Worm (Caenorhabditis elegans) whole organism, L3 larva: Measurements from ENCODE around the gene F33G12.3.

Experiments
- R02D3.7 ChIP-seq: fragments of 150-350 bp; optimal IDR thresholded peaks from 2 replicates; lab custom pipeline; 2014; ENCODE audit warnings: missing biosample characterization, missing genetic modification characterization
- ZK546.5 ChIP-seq: sonication (generic microtip); optimal IDR thresholded peaks from 2 replicates; lab custom pipeline; 2017; ENCODE audit warnings: missing biosample characterization, missing genetic modification characterization
- fos-1 ChIP-seq: fragments of 150-350 bp; optimal IDR thresholded peaks from 2 replicates; lab custom pipeline; 2014; ENCODE audit warnings: missing biosample characterization, missing genetic modification characterization
- lin-39 ChIP-seq: fragments of 150-350 bp; optimal IDR thresholded peaks from 2 replicates; lab custom pipeline; 2018; ENCODE audit warnings: missing biosample characterization, missing genetic modification reagents, missing genetic modification characterization
- nhr-11 ChIP-seq: fragments of 150-350 bp; optimal IDR thresholded peaks from 2 replicates; lab custom pipeline; 2014; ENCODE audit warnings: missing biosample characterization, missing genetic modification characterization
- nhr-25 ChIP-seq: sonication (generic microtip); optimal IDR thresholded peaks from 2 replicates; lab custom pipeline; 2017; ENCODE audit warnings: missing biosample characterization, missing genetic modification characterization
- pha-4 ChIP-seq: fragments of 150-350 bp; optimal IDR thresholded peaks from 2 replicates; lab custom pipeline; 2014; ENCODE audit warnings: missing biosample characterization, missing genetic modification reagents, missing genetic modification characterization
- pqm-1 ChIP-seq: fragments of 150-350 bp; optimal IDR thresholded peaks from 2 replicates; lab custom pipeline; 2017; ENCODE audit warnings: missing biosample characterization, missing genetic modification characterization, inconsistent platforms
- snpc-4 ChIP-seq: fragments of 150-350 bp; optimal IDR thresholded peaks from 2 replicates; lab custom pipeline; 2014; ENCODE audit warnings: missing biosample characterization, missing genetic modification characterization

DNA sequence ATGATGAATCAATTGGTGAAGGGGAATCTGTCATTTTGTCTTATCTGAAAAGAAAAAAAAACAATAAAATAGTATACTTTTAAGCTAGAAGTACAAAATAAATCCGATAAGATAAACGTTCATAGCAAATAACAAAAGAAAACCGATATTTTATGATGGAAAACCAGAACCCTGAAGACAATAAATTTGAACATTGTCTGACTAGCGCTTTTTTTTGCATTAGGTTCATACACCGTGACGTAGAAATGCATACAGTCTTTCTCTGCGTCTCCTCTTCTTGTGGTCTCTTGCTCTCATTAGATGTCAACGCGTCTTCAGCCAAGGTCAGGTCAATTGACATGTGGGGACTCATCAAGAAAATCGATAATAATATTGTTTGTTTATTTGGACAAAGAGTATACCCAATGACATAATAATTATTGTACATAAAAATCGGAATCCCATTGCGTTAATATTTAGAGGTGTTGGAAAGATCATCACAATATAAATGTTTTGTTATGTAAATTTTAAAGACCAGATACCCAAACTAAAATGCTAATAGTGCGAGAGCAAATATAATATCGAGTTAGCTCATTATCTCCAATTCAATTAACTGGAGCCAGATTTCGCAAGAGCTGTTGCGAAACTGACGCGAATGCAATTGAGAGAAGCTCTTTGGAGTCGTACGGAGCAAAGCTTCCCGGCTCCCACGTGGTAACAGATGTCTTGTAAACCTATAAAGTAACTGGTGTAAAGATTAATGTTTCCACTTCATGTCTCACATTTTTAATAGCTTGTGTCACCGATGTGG lies 47.5 kb upstream of the F33G12.3 start, which contains the start of gene dsh-2:
- TF ChIP-seq snpc-4 (tag; lab: Kevin White, UChicago), result peak; percentile 31
- TF ChIP-seq nhr-25 (tag; lab: Kevin White, UChicago), result peak; percentile 98
- peak; percentile 49 for TF ChIP-seq pqm-1 (tag; lab: Kevin White, UChicago)
- TF ChIP-seq fos-1, result no peak
- peak; percentile 86 for TF ChIP-seq pha-4
- no peak for TF ChIP-seq lin-39 (tag; lab: Kevin White, UChicago)
- TF ChIP-seq ZK546.5 (tag; lab: Kevin White, UChicago), result no peak
- TF ChIP-seq nhr-11 (tag; lab: Kevin White, UChicago), result no peak
- TF ChIP-seq R02D3.7 (tag; lab: Kevin White, UChicago), result no peak
